Worm (Caenorhabditis elegans) whole organism, L1 larva: Measurements from ENCODE around the gene bath-15.

Source experiments
- C04F5.9 ChIP-seq: sonication (generic microtip); optimal IDR thresholded peaks from 2 replicates; lab custom pipeline; 2016; ENCODE audit warnings: missing genetic modification characterization, missing compliant biosample characterization
- C16A3.4 ChIP-seq: fragments of 150-350 bp; optimal IDR thresholded peaks from 2 replicates; lab custom pipeline; 2014; ENCODE audit warnings: missing biosample characterization, missing genetic modification characterization
- C34B4.2 ChIP-seq: sonication (generic microtip); optimal IDR thresholded peaks from 2 replicates; lab custom pipeline; 2017; ENCODE audit warnings: mild to moderate bottlenecking, missing genetic modification characterization, missing compliant biosample characterization
- aly-2 ChIP-seq: fragments of 150-350 bp; optimal IDR thresholded peaks from 2 replicates; lab custom pipeline; 2014; ENCODE audit warnings: missing biosample characterization, missing genetic modification characterization
- ama-1 ChIP-seq: fragments of 150-350 bp; optimal IDR thresholded peaks from 2 replicates; lab custom pipeline; 2014
- blmp-1 ChIP-seq: fragments of 150-350 bp; optimal IDR thresholded peaks from 2 replicates; lab custom pipeline; 2014; ENCODE audit warnings: missing biosample characterization, missing genetic modification characterization
- ceh-82 ChIP-seq, 3 experiments: fragments of 150-350 bp in 1 of 3; sonication (generic microtip) in 2 of 3; optimal IDR thresholded peaks; 2 replicates each; lab custom pipeline; 2014 to 2017; ENCODE audit warnings: missing biosample characterization in 3 of 3, missing genetic modification characterization in 3 of 3
- ceh-90 ChIP-seq: sonication (generic microtip); optimal IDR thresholded peaks from 2 replicates; lab custom pipeline; 2016; ENCODE audit warnings: missing genetic modification characterization, missing compliant biosample characterization
- dpl-1 ChIP-seq, 3 experiments: fragments of 150-350 bp in 2 of 3; sonication (generic microtip) in 1 of 3; optimal IDR thresholded peaks; 2 replicates each; lab custom pipeline; 2014 to 2017; ENCODE audit warnings: missing biosample characterization in 3 of 3, missing genetic modification characterization in 3 of 3, missing genetic modification reagents in 3 of 3
- dsc-1 ChIP-seq: sonication (generic microtip); optimal IDR thresholded peaks from 2 replicates; lab custom pipeline; 2016; ENCODE audit warnings: mild to moderate bottlenecking, missing genetic modification characterization, missing compliant biosample characterization
- efl-1 ChIP-seq, 4 experiments: fragments of 150-350 bp; optimal IDR thresholded peaks in 3 of 4; peaks in 1 of 4; 1 replicate in 1 of 4; 2 replicates in 3 of 4; lab custom pipeline; 2014; ENCODE audit warnings: missing biosample characterization in 2 of 4, missing genetic modification characterization in 2 of 4, missing genetic modification reagents in 2 of 4
- efl-3 ChIP-seq: fragments of 200-800 bp; sonication (Bioruptor generic); optimal IDR thresholded peaks from 2 replicates; lab custom pipeline; 2018; ENCODE audit warnings: mild to moderate bottlenecking, missing genetic modification characterization, missing compliant biosample characterization
- elt-2 ChIP-seq: sonication (generic microtip); optimal IDR thresholded peaks from 2 replicates; lab custom pipeline; 2016; ENCODE audit warnings: missing genetic modification characterization, mild to moderate bottlenecking, inconsistent platforms, missing compliant biosample characterization, missing genetic modification reagents
- fkh-10 ChIP-seq: sonication (generic microtip); optimal IDR thresholded peaks from 2 replicates; lab custom pipeline; 2017; ENCODE audit warnings: missing biosample characterization, missing genetic modification reagents, missing genetic modification characterization
- fos-1 ChIP-seq: fragments of 150-350 bp; optimal IDR thresholded peaks from 2 replicates; lab custom pipeline; 2014; ENCODE audit warnings: missing biosample characterization, missing genetic modification characterization
- hlh-4 ChIP-seq: sonication (generic microtip); optimal IDR thresholded peaks from 2 replicates; lab custom pipeline; 2016; ENCODE audit warnings: mild to moderate bottlenecking, missing genetic modification characterization, missing compliant biosample characterization
- isw-1 ChIP-seq: fragments of 200-800 bp; sonication (Bioruptor generic); IDR thresholded peaks from 2 replicates; pipeline ENCODE4 v1.3.6; 2022; ENCODE audit warnings: missing genetic modification characterization, missing compliant biosample characterization
- jun-1 ChIP-seq: fragments of 150-350 bp; optimal IDR thresholded peaks from 2 replicates; lab custom pipeline; 2014; ENCODE audit warnings: missing biosample characterization, missing genetic modification reagents, missing genetic modification characterization
- lin-13 ChIP-seq: fragments of 150-350 bp; optimal IDR thresholded peaks from 2 replicates; lab custom pipeline; 2014; ENCODE audit warnings: missing biosample characterization, missing genetic modification reagents, missing genetic modification characterization
- lin-14 ChIP-seq: fragments of 200-800 bp; sonication (Bioruptor generic); optimal IDR thresholded peaks from 2 replicates; lab custom pipeline; 2018; ENCODE audit warnings: mild to moderate bottlenecking, missing genetic modification characterization, moderate library complexity, missing compliant biosample characterization
- lsy-2 ChIP-seq, 2 experiments: fragments of 150-350 bp; optimal IDR thresholded peaks; 2 replicates each; lab custom pipeline; 2014; ENCODE audit warnings: missing biosample characterization in 2 of 2, missing genetic modification characterization in 2 of 2
- mef-2 ChIP-seq: fragments of 150-350 bp; optimal IDR thresholded peaks from 2 replicates; lab custom pipeline; 2014; ENCODE audit warnings: missing biosample characterization, missing genetic modification characterization
- mep-1 ChIP-seq: fragments of 150-350 bp; optimal IDR thresholded peaks from 2 replicates; lab custom pipeline; 2014; ENCODE audit warnings: missing biosample characterization, missing genetic modification characterization
- nhr-19 ChIP-seq: fragments of 200-800 bp; sonication (Bioruptor generic); conservative IDR thresholded peaks from 2 replicates; pipeline ENCODE4 v1.3.6; 2022; ENCODE audit warnings: missing genetic modification characterization, missing compliant biosample characterization
- nhr-20 ChIP-seq: sonication (generic microtip); optimal IDR thresholded peaks from 2 replicates; lab custom pipeline; 2016; ENCODE audit warnings: mild to moderate bottlenecking, missing genetic modification characterization, missing compliant biosample characterization
- nhr-237 ChIP-seq: fragments of 150-350 bp; optimal IDR thresholded peaks from 2 replicates; lab custom pipeline; 2014; ENCODE audit warnings: missing biosample characterization, missing genetic modification characterization
- nhr-28 ChIP-seq: fragments of 150-350 bp; optimal IDR thresholded peaks from 2 replicates; lab custom pipeline; 2014; ENCODE audit warnings: missing biosample characterization, missing genetic modification characterization
- nhr-47 ChIP-seq: sonication (generic microtip); optimal IDR thresholded peaks from 2 replicates; lab custom pipeline; 2016; ENCODE audit warnings: mild to moderate bottlenecking, missing genetic modification characterization, moderate library complexity, missing compliant biosample characterization
- nhr-71 ChIP-seq: sonication (generic microtip); optimal IDR thresholded peaks from 2 replicates; lab custom pipeline; 2016; ENCODE audit warnings: mild to moderate bottlenecking, missing genetic modification characterization, moderate library complexity, missing compliant biosample characterization
- nhr-84 ChIP-seq: sonication (generic microtip); optimal IDR thresholded peaks from 2 replicates; lab custom pipeline; 2017; ENCODE audit warnings: missing biosample characterization, missing genetic modification characterization
- nhr-85 ChIP-seq: sonication (generic microtip); peaks from one replicate; lab custom pipeline; 2016; ENCODE audit warnings: missing genetic modification characterization, inconsistent platforms, missing compliant biosample characterization
- pag-3 ChIP-seq: sonication (generic microtip); optimal IDR thresholded peaks from 2 replicates; lab custom pipeline; 2017; ENCODE audit warnings: missing genetic modification characterization, mild to moderate bottlenecking, missing compliant biosample characterization, antibody characterized with exemption, borderline replicate concordance; ENCODE audit not compliant: insufficient read depth
- rnt-1 ChIP-seq: sonication (generic microtip); optimal IDR thresholded peaks from 2 replicates; lab custom pipeline; 2016; ENCODE audit warnings: mild to moderate bottlenecking, missing genetic modification characterization, moderate library complexity, missing compliant biosample characterization
- skn-1 ChIP-seq: fragments of 150-350 bp; optimal IDR thresholded peaks from 2 replicates; lab custom pipeline; 2014; ENCODE audit warnings: missing biosample characterization, missing genetic modification characterization
- snu-23 ChIP-seq: sonication (generic microtip); optimal IDR thresholded peaks from 2 replicates; lab custom pipeline; 2016; ENCODE audit warnings: missing genetic modification characterization, missing compliant biosample characterization
- sox-4 ChIP-seq: sonication (generic microtip); optimal IDR thresholded peaks from 2 replicates; lab custom pipeline; 2016; ENCODE audit warnings: missing genetic modification characterization, missing compliant biosample characterization
- sup-37 ChIP-seq: fragments of 200-800 bp; sonication (Bioruptor generic); optimal IDR thresholded peaks from 2 replicates; lab custom pipeline; 2018; ENCODE audit warnings: mild to moderate bottlenecking, missing genetic modification characterization, missing compliant biosample characterization
- swsn-7 ChIP-seq: sonication (generic microtip); optimal IDR thresholded peaks from 2 replicates; lab custom pipeline; 2016; ENCODE audit warnings: missing genetic modification characterization, missing compliant biosample characterization
- tbx-2 ChIP-seq: sonication (generic microtip); optimal IDR thresholded peaks from 2 replicates; lab custom pipeline; 2016; ENCODE audit warnings: missing genetic modification characterization, missing compliant biosample characterization
- tlp-1 ChIP-seq: fragments of 150-350 bp; optimal IDR thresholded peaks from 2 replicates; lab custom pipeline; 2014; ENCODE audit warnings: missing biosample characterization, missing genetic modification characterization
- unc-98 ChIP-seq: fragments of 200-800 bp; sonication (Bioruptor generic); IDR thresholded peaks from 2 replicates; pipeline ENCODE4 v1.3.6; 2022; ENCODE audit warnings: missing genetic modification characterization, missing compliant biosample characterization
- vab-15 ChIP-seq: sonication (generic microtip); optimal IDR thresholded peaks from 2 replicates; lab custom pipeline; 2017; ENCODE audit warnings: missing genotype, mild to moderate bottlenecking, missing genetic modification characterization, missing compliant biosample characterization
- xbp-1 ChIP-seq: sonication (generic microtip); optimal IDR thresholded peaks from 2 replicates; lab custom pipeline; 2016; ENCODE audit warnings: missing genetic modification characterization, missing compliant biosample characterization
- zag-1 ChIP-seq: fragments of 150-350 bp; optimal IDR thresholded peaks from 2 replicates; lab custom pipeline; 2014; ENCODE audit warnings: missing biosample characterization, missing genetic modification characterization
- ztf-11 ChIP-seq, 2 experiments: sonication (generic microtip); optimal IDR thresholded peaks; 2 replicates each; lab custom pipeline; 2016 to 2017; ENCODE audit warnings: missing genetic modification characterization in 2 of 2, missing biosample characterization in 1 of 2, missing compliant biosample characterization in 1 of 2
- ztf-4 ChIP-seq: fragments of 150-350 bp; optimal IDR thresholded peaks from 2 replicates; lab custom pipeline; 2014; ENCODE audit warnings: missing biosample characterization, missing genetic modification characterization

Gene bath-15

ce11 chrIII:7792209-7792608 lies 16.4 kb upstream of the bath-15 start:
- no peak for TF ChIP-seq efl-1 (optimal IDR thresholded peaks at IDR 0.05; lab: Kevin White, UChicago)
- TF ChIP-seq efl-1 (GFP tag; optimal IDR thresholded peaks at IDR 0.05 in 1 of 2; lab: Kevin White, UChicago): peak in 1 of 2 experiments; percentile 23
- TF ChIP-seq lsy-2 (tag; optimal IDR thresholded peaks at IDR 0.05; lab: Kevin White, UChicago): peak; percentile 33 to 66
- no peak for TF ChIP-seq fkh-10
- TF ChIP-seq tlp-1 (tag; lab: Kevin White, UChicago): no peak
- no peak for TF ChIP-seq nhr-71 (tag; lab: Kevin White, UChicago)

ce11 chrIII:7790522-7790921 lies 14.7 kb upstream of the bath-15 start:
- TF ChIP-seq nhr-47 (tag; lab: Kevin White, UChicago) (no peak), nhr-71 (tag; lab: Kevin White, UChicago) (peak; percentile 65), mep-1 (no peak), ztf-11 (tag; optimal IDR thresholded peaks at IDR 0.05; lab: Kevin White, UChicago) (peak in 1 of 2 experiments; percentile 16), lin-14 (GFP tag; lab: Kevin White, UChicago) (peak; percentile 56), efl-1 (optimal IDR thresholded peaks at IDR 0.05; lab: Kevin White, UChicago) (no peak), efl-1 (GFP tag; optimal IDR thresholded peaks at IDR 0.05 in 1 of 2; lab: Kevin White, UChicago) (peak in 1 of 2 experiments; percentile 64), nhr-19 (GFP tag; lab: Robert Waterston, UW) (peak; percentile 33; the same call in 1 of the 2 replicates), unc-98 (GFP tag; lab: Robert Waterston, UW) (no peak), tbx-2 (tag; lab: Kevin White, UChicago) (peak; percentile 6), tlp-1 (tag; lab: Kevin White, UChicago) (no peak), nhr-20 (tag; lab: Kevin White, UChicago) (no peak), nhr-85 (tag; lab: Kevin White, UChicago) (peak; percentile 76), rnt-1 (peak; percentile 66), snu-23 (peak; percentile 21), vab-15 (tag; lab: Kevin White, UChicago) (peak; percentile 5), lsy-2 (tag; optimal IDR thresholded peaks at IDR 0.05; lab: Kevin White, UChicago) (peak; percentile 60 to 81)

- TF ChIP-seq ceh-90 (tag; lab: Kevin White, UChicago) (no peak), efl-1 (optimal IDR thresholded peaks at IDR 0.05; lab: Kevin White, UChicago) (no peak), efl-1 (GFP tag; optimal IDR thresholded peaks at IDR 0.05 in 1 of 2; lab: Kevin White, UChicago) (no peak), swsn-7 (tag; lab: Kevin White, UChicago) (no peak), rnt-1 (peak; percentile 22), ztf-4 (tag; lab: Kevin White, UChicago) (no peak), elt-2 (tag; lab: Kevin White, UChicago) (no peak)
Measured at ce11 chrIII:7788410-7788809, 12.6 kb upstream of the bath-15 start.

- peak; percentile 79 for TF ChIP-seq dsc-1 (tag; lab: Kevin White, UChicago)
- no peak for TF ChIP-seq C34B4.2
- TF ChIP-seq pag-3 (tag; lab: Kevin White, UChicago): no peak
- TF ChIP-seq skn-1 (tag; lab: Kevin White, UChicago): no peak
- TF ChIP-seq lin-13 (GFP tag; lab: Kevin White, UChicago): no peak
- peak; percentile 52 to 61 for TF ChIP-seq lsy-2 (tag; optimal IDR thresholded peaks at IDR 0.05; lab: Kevin White, UChicago)
- no peak for TF ChIP-seq xbp-1 (tag; lab: Kevin White, UChicago)
- no peak for TF ChIP-seq fos-1 (tag; lab: Kevin White, UChicago)
- TF ChIP-seq sox-4 (tag; lab: Kevin White, UChicago): no peak
- TF ChIP-seq isw-1 (GFP tag; lab: Robert Waterston, UW): no peak
- no peak for TF ChIP-seq C04F5.9
- no peak for TF ChIP-seq nhr-19 (GFP tag; lab: Robert Waterston, UW)
- no peak for TF ChIP-seq ama-1
- TF ChIP-seq vab-15 (tag; lab: Kevin White, UChicago): peak; percentile 40
- no peak for TF ChIP-seq nhr-237
- no peak for TF ChIP-seq nhr-28
- TF ChIP-seq nhr-84 (tag; lab: Kevin White, UChicago): no peak
- TF ChIP-seq efl-1 (optimal IDR thresholded peaks at IDR 0.05; lab: Kevin White, UChicago): no peak
- no peak for TF ChIP-seq efl-1 (GFP tag; optimal IDR thresholded peaks at IDR 0.05 in 1 of 2; lab: Kevin White, UChicago)
- no peak for TF ChIP-seq hlh-4 (tag; lab: Kevin White, UChicago)
- TF ChIP-seq ceh-82 (tag; optimal IDR thresholded peaks at IDR 0.05; lab: Kevin White, UChicago): no peak
- no peak for TF ChIP-seq zag-1
- TF ChIP-seq aly-2 (tag; lab: Kevin White, UChicago): no peak
- TF ChIP-seq C16A3.4 (tag; lab: Kevin White, UChicago): no peak
- peak; percentile 2 for TF ChIP-seq blmp-1 (tag; lab: Kevin White, UChicago)
- peak; percentile 67 for TF ChIP-seq rnt-1
- peak; percentile 8 for TF ChIP-seq nhr-20 (tag; lab: Kevin White, UChicago)
- no peak for TF ChIP-seq mef-2 (tag; lab: Kevin White, UChicago)
- TF ChIP-seq sup-37 (GFP tag; lab: Kevin White, UChicago): no peak
- TF ChIP-seq jun-1 (tag; lab: Kevin White, UChicago): no peak
- no peak for TF ChIP-seq dpl-1 (GFP tag; optimal IDR thresholded peaks at IDR 0.05; lab: Kevin White, UChicago)
- no peak for TF ChIP-seq efl-3
Measured at ce11 chrIII:7784201-7784600, 8.4 kb upstream of the bath-15 start.
